Comparison of ENCODE assay signal across 4 fruit fly cellular contexts in the genomic region with DNA sequence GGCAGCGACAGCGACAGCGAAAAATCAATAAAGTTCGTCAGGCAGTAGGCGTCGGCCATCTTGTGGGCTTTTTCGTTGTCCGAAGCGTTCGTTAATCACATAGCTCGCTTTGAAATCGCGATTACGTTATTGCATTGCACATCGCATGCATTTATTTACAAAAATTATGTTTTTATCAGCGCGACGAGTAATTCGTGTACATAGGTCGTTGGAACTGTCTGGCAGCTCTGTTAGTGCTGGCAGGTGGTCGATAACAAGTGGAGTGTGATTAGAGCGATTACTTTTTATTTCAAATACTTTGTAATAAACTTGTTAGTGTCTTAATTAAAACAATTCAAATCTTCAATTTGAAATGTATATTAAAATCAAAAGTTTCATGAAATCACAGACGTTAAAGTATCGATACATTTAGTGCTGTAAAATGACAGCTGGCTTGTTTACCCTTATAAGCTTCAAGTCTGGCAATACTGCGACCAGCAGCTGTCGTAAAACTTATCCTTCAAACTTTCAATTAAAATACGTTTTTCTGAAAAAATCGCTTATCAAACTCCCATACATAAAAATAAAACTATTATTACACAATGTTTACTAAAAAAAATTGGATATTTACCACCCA.
TF ChIP-seq lines count a peak whose summit lies in the region.

A gene (plus strand): TSS at position 448 of the 616 bp plus-strand sequence.

TF ChIP-seq in whole organism, adult, 20 proteins besides CTCF, POLR2A, EP300 and RAD21 (continued from another document):
- peak; percentile 44 for TF ChIP-seq pad (GFP tag; optimal IDR thresholded peaks at IDR 0.05; lab: Kevin White, UChicago)
- no peak for TF ChIP-seq cnc (optimal IDR thresholded peaks at IDR 0.05; lab: Kevin White, UChicago)
- TF ChIP-seq ovo (GFP tag; optimal IDR thresholded peaks at IDR 0.05; lab: Kevin White, UChicago), result peak; percentile 48
- peak; percentile 25 for TF ChIP-seq CG12768 (GFP tag; optimal IDR thresholded peaks at IDR 0.05; lab: Kevin White, UChicago)
TF ChIP-seq in whole organism, adult: peak in this region for 16.

TF ChIP-seq in whole organism, embryonic, 481 proteins besides CTCF, POLR2A, EP300 and RAD21 (continued from another document and continues in another):
- peak; percentile 44 for TF ChIP-seq ems (GFP tag; optimal IDR thresholded peaks at IDR 0.05; lab: Kevin White, UChicago)
- TF ChIP-seq lola (GFP tag; optimal IDR thresholded peaks at IDR 0.05; lab: Kevin White, UChicago), result peak in 1 of 3 experiments; percentile 19
- TF ChIP-seq CG7987 (GFP tag; optimal IDR thresholded peaks at IDR 0.05; lab: Kevin White, UChicago), result peak; percentile 9
- TF ChIP-seq h (optimal IDR thresholded peaks at IDR 0.05; lab: Kevin White, UChicago), result no peak
- 0 out of 2 replicates have a peak, but pooled peaks have one; percentile 19 for TF ChIP-seq al (GFP tag; IDR thresholded peaks at IDR 0.05; lab: Robert Waterston, UW)
- peak; percentile 4 for TF ChIP-seq exex (tag; optimal IDR thresholded peaks at IDR 0.05; lab: Kevin White, UChicago)
- peak; percentile 0 for TF ChIP-seq Dad (GFP tag; optimal IDR thresholded peaks at IDR 0.05; lab: Kevin White, UChicago)
- no peak for TF ChIP-seq fd64A (GFP tag; optimal IDR thresholded peaks at IDR 0.05; lab: Kevin White, UChicago)
- TF ChIP-seq TFAM (GFP tag; optimal IDR thresholded peaks at IDR 0.05; lab: Kevin White, UChicago), result no peak
- peak; percentile 61 for TF ChIP-seq ind (GFP tag; optimal IDR thresholded peaks at IDR 0.05; lab: Kevin White, UChicago)
- no peak for TF ChIP-seq dan (GFP tag; IDR thresholded peaks at IDR 0.05; lab: Robert Waterston, UW)
- TF ChIP-seq Max (GFP tag; optimal IDR thresholded peaks at IDR 0.05; lab: Kevin White, UChicago), result peak; percentile 65
- peak; percentile 23 for TF ChIP-seq gsb-n (tag; optimal IDR thresholded peaks at IDR 0.05; lab: Kevin White, UChicago)
- TF ChIP-seq CG15601 (tag; optimal IDR thresholded peaks at IDR 0.05; lab: Kevin White, UChicago), result peak; percentile 41
- peak; percentile 44 for TF ChIP-seq jumu (GFP tag; optimal IDR thresholded peaks at IDR 0.05; lab: Kevin White, UChicago)
- peak; percentile 38 for TF ChIP-seq Mes4 (GFP tag; optimal IDR thresholded peaks at IDR 0.05; lab: Kevin White, UChicago)
- TF ChIP-seq Lim3 (GFP tag; IDR thresholded peaks at IDR 0.05; lab: Robert Waterston, UW), result no peak
- peak; percentile 57 for TF ChIP-seq Myb (GFP tag; optimal IDR thresholded peaks at IDR 0.05; lab: Kevin White, UChicago)
- TF ChIP-seq E2f2 (GFP tag; IDR thresholded peaks at IDR 0.05; lab: Robert Waterston, UW), result peak; percentile 54
- TF ChIP-seq CG8089 (GFP tag; optimal IDR thresholded peaks at IDR 0.05; lab: Kevin White, UChicago), result no peak
- peak; percentile 14 for TF ChIP-seq Bdp1 (GFP tag; optimal IDR thresholded peaks at IDR 0.05; lab: Kevin White, UChicago)
- TF ChIP-seq CG7745 (tag; optimal IDR thresholded peaks at IDR 0.05; lab: Kevin White, UChicago), result no peak
- peak; percentile 48 for TF ChIP-seq Sox102F (GFP tag; optimal IDR thresholded peaks at IDR 0.05; lab: Kevin White, UChicago)
- peak; percentile 59; the same call in 2 of the 3 replicates for TF ChIP-seq HLH4C (GFP tag; IDR thresholded peaks at IDR 0.05; lab: Robert Waterston, UW; ENCODE audit: partially characterized antibody)
- TF ChIP-seq cad (GFP tag; optimal IDR thresholded peaks at IDR 0.05; lab: Kevin White, UChicago), result no peak
- peak; percentile 55 for TF ChIP-seq CG33213 (GFP tag; optimal IDR thresholded peaks at IDR 0.05; lab: Kevin White, UChicago)
- peak; percentile 51 for TF ChIP-seq CG12769 (tag; optimal IDR thresholded peaks at IDR 0.05; lab: Kevin White, UChicago)
- 0 out of 2 replicates have a peak, but pooled peaks have one; percentile 18 for TF ChIP-seq H2.0 (GFP tag; IDR thresholded peaks at IDR 0.05; lab: Robert Waterston, UW)
- peak; percentile 70 for TF ChIP-seq Sin3A (optimal IDR thresholded peaks at IDR 0.05; lab: Kevin White, UChicago)
- peak; percentile 9 for TF ChIP-seq nom (GFP tag; optimal IDR thresholded peaks at IDR 0.05; lab: Kevin White, UChicago)
- TF ChIP-seq Doc3 (GFP tag; IDR thresholded peaks at IDR 0.05; lab: Robert Waterston, UW; ENCODE audit: partially characterized antibody), result peak; percentile 65
- TF ChIP-seq az2 (GFP tag; optimal IDR thresholded peaks at IDR 0.05; lab: Kevin White, UChicago), result peak; percentile 35
- peak; percentile 41 for TF ChIP-seq CG7839 (tag; optimal IDR thresholded peaks at IDR 0.05; lab: Kevin White, UChicago)
- peak in 1 of 2 experiments; percentile 11 for TF ChIP-seq Hr78 (GFP tag; optimal IDR thresholded peaks at IDR 0.05; lab: Kevin White, UChicago)
- TF ChIP-seq row (GFP tag; IDR thresholded peaks at IDR 0.05; lab: Robert Waterston, UW), result peak; percentile 62
- peak; percentile 93 for TF ChIP-seq CG10267 (tag; optimal IDR thresholded peaks at IDR 0.05; lab: Kevin White, UChicago)
- peak in 1 of 2 experiments; percentile 35 for TF ChIP-seq Hr51 (GFP tag; optimal IDR thresholded peaks at IDR 0.05; lab: Kevin White, UChicago)
- peak; percentile 32 for TF ChIP-seq p53 (GFP tag; optimal IDR thresholded peaks at IDR 0.05; lab: Kevin White, UChicago)

TF ChIP-seq in whole organism, prepupa, 60 proteins besides CTCF, POLR2A, EP300 and RAD21 (continued from another document):
- TF ChIP-seq Sox14 (GFP tag; optimal IDR thresholded peaks at IDR 0.05; lab: Kevin White, UChicago) (peak; percentile 36), pdm3 (GFP tag; optimal IDR thresholded peaks at IDR 0.05; lab: Kevin White, UChicago) (peak; percentile 61), lz (GFP tag; optimal IDR thresholded peaks at IDR 0.05; lab: Kevin White, UChicago) (peak; percentile 62), CG15336 (GFP tag; IDR thresholded peaks at IDR 0.05; lab: Robert Waterston, UW) (0 out of 2 replicates have a peak, but pooled peaks have one; percentile 12), CG11294 (GFP tag; IDR thresholded peaks at IDR 0.05; lab: Robert Waterston, UW) (no peak), Ets21C (GFP tag; optimal IDR thresholded peaks at IDR 0.05; lab: Kevin White, UChicago) (peak; percentile 30), topi (GFP tag; optimal IDR thresholded peaks at IDR 0.05; lab: Kevin White, UChicago) (peak; percentile 39), CG31627 (GFP tag; optimal IDR thresholded peaks at IDR 0.05; lab: Kevin White, UChicago) (peak; percentile 37), vri (GFP tag; optimal IDR thresholded peaks at IDR 0.05; lab: Kevin White, UChicago) (peak; percentile 57), Sox102F (GFP tag; optimal IDR thresholded peaks at IDR 0.05; lab: Kevin White, UChicago) (peak; percentile 61), Eip78C (GFP tag; lab: Kevin White, UChicago) (peak; percentile 62), salr (GFP tag; optimal IDR thresholded peaks at IDR 0.05; lab: Kevin White, UChicago) (peak in 1 of 2 experiments; percentile 14), spab (GFP tag; optimal IDR thresholded peaks at IDR 0.05; lab: Kevin White, UChicago) (no peak), Hr4 (GFP tag; optimal IDR thresholded peaks at IDR 0.05; lab: Kevin White, UChicago) (peak; percentile 54), fd85E (GFP tag; optimal IDR thresholded peaks at IDR 0.05; lab: Kevin White, UChicago) (no peak), esn (GFP tag; optimal IDR thresholded peaks at IDR 0.05; lab: Kevin White, UChicago) (peak; percentile 59), dsx (GFP tag; optimal IDR thresholded peaks at IDR 0.05; lab: Kevin White, UChicago; ENCODE audit: poor library complexity, severe bottlenecking) (peak; percentile 29), CG6792 (GFP tag; optimal IDR thresholded peaks at IDR 0.05; lab: Kevin White, UChicago) (peak; percentile 24), fkh (GFP tag; optimal IDR thresholded peaks at IDR 0.05; lab: Kevin White, UChicago) (peak; percentile 97), CG34406 (GFP tag; optimal IDR thresholded peaks at IDR 0.05; lab: Kevin White, UChicago) (peak; percentile 2)

TF ChIP-seq in whole organism, wandering third instar larva, 38 proteins besides CTCF, POLR2A, EP300 and RAD21 (continued from another document):
- TF ChIP-seq GATAd (GFP tag; optimal IDR thresholded peaks at IDR 0.05; lab: Kevin White, UChicago) (no peak), Dfd (GFP tag; optimal IDR thresholded peaks at IDR 0.05; lab: Kevin White, UChicago) (no peak), dsf (GFP tag; optimal IDR thresholded peaks at IDR 0.05; lab: Kevin White, UChicago; ENCODE audit: borderline replicate concordance) (peak; percentile 21), Vsx2 (GFP tag; optimal IDR thresholded peaks at IDR 0.05; lab: Kevin White, UChicago; ENCODE audit: partially characterized antibody) (no peak), dmrt93B (GFP tag; optimal IDR thresholded peaks at IDR 0.05; lab: Kevin White, UChicago) (peak; percentile 8)
